Fruit fly (Drosophila melanogaster) whole organism, embryonic: Measurements from ENCODE around the gene SMC1.

Experiments used
- Bgb ChIP-seq: fragments of 200-800 bp; sonication (Bioruptor generic); IDR thresholded peaks from 2 replicates; pipeline ENCODE4 v1.3.6; 2022; ENCODE audit warnings: missing biosample characterization, missing genetic modification characterization; ENCODE audit not compliant: partially characterized antibody
- CG10543 ChIP-seq: fragments of 200-800 bp; sonication (Bioruptor generic); optimal IDR thresholded peaks from 3 replicates; lab custom pipeline; 2017; ENCODE audit warnings: missing biosample characterization, mild to moderate bottlenecking, missing genetic modification characterization, moderate library complexity
- CG11456 ChIP-seq: fragments of 200-800 bp; sonication (Bioruptor generic); IDR thresholded peaks from 3 replicates; pipeline ENCODE4 v1.3.6; 2022; ENCODE audit warnings: missing biosample characterization, missing genetic modification characterization
- CG11723 ChIP-seq: fragments of 200-800 bp; sonication (Bioruptor generic); optimal IDR thresholded peaks from 2 replicates; lab custom pipeline; 2017; ENCODE audit warnings: missing biosample characterization, mild to moderate bottlenecking, missing genetic modification characterization
- CG12155 ChIP-seq: fragments of 200-800 bp; sonication (Bioruptor generic); optimal IDR thresholded peaks from 3 replicates; lab custom pipeline; 2016; ENCODE audit warnings: missing biosample characterization, missing genetic modification characterization
- CG15073 ChIP-seq: fragments of 200-800 bp; sonication (Bioruptor generic); optimal IDR thresholded peaks from 2 replicates; lab custom pipeline; 2016; ENCODE audit warnings: missing biosample characterization, missing genetic modification characterization
- CG1529 ChIP-seq: fragments of 200-800 bp; sonication (Bioruptor generic); optimal IDR thresholded peaks from 3 replicates; lab custom pipeline; 2018; ENCODE audit warnings: missing biosample characterization, missing genetic modification characterization
- CG17361 ChIP-seq: fragments of 200-800 bp; sonication (Bioruptor generic); IDR thresholded peaks from 3 replicates; pipeline ENCODE4 v1.3.6; 2022; ENCODE audit warnings: missing biosample characterization, missing genetic modification characterization
- CG17385 ChIP-seq: fragments of 200-800 bp; sonication (Bioruptor generic); optimal IDR thresholded peaks from 3 replicates; lab custom pipeline; 2018; ENCODE audit warnings: missing biosample characterization, mild to moderate bottlenecking, missing genetic modification characterization
- CG18476 ChIP-seq: fragments of 200-800 bp; sonication (Bioruptor generic); optimal IDR thresholded peaks from 2 replicates; lab custom pipeline; 2016; ENCODE audit warnings: missing biosample characterization, mild to moderate bottlenecking, missing genetic modification characterization
- CG2116 ChIP-seq: fragments of 200-800 bp; sonication (Bioruptor generic); optimal IDR thresholded peaks from 3 replicates; lab custom pipeline; 2018; ENCODE audit warnings: missing biosample characterization, mild to moderate bottlenecking, missing genetic modification characterization
- CG2120 ChIP-seq: fragments of 200-800 bp; sonication (Bioruptor generic); optimal IDR thresholded peaks from 3 replicates; lab custom pipeline; 2016; ENCODE audit warnings: missing biosample characterization, missing genetic modification characterization
- CG2202 ChIP-seq: fragments of 200-800 bp; sonication (Bioruptor generic); optimal IDR thresholded peaks from 2 replicates; lab custom pipeline; 2018; ENCODE audit warnings: missing biosample characterization, mild to moderate bottlenecking, missing genetic modification characterization
- CG32767 ChIP-seq: fragments of 200-800 bp; sonication (Bioruptor generic); IDR thresholded peaks from 2 replicates; pipeline ENCODE4 v1.3.6; 2022; ENCODE audit warnings: missing biosample characterization, missing genetic modification characterization
- CG33213 ChIP-seq: fragments of 200-800 bp; sonication (Bioruptor generic); optimal IDR thresholded peaks from 3 replicates; lab custom pipeline; 2016; ENCODE audit warnings: missing biosample characterization, missing genetic modification characterization
- CG3838 ChIP-seq: fragments of 200-800 bp; sonication (Bioruptor generic); optimal IDR thresholded peaks from 3 replicates; lab custom pipeline; 2016; ENCODE audit warnings: missing biosample characterization, missing genetic modification characterization
- CG3995 ChIP-seq: fragments of 200-800 bp; sonication (Bioruptor generic); optimal IDR thresholded peaks from 3 replicates; lab custom pipeline; 2016; ENCODE audit warnings: missing biosample characterization, missing genetic modification characterization
- CG4360 ChIP-seq: fragments of 200-800 bp; sonication (Bioruptor generic); IDR thresholded peaks from 2 replicates; pipeline ENCODE4 v1.3.6; 2022; ENCODE audit warnings: missing biosample characterization, missing genetic modification characterization
- CG4854 ChIP-seq: fragments of 200-800 bp; sonication (Bioruptor generic); optimal IDR thresholded peaks from 2 replicates; lab custom pipeline; 2016; ENCODE audit warnings: missing biosample characterization, missing genetic modification characterization, inconsistent platforms
- CG6272 ChIP-seq: fragments of 200-800 bp; sonication (Bioruptor generic); IDR thresholded peaks from 2 replicates; pipeline ENCODE4 v1.3.6; 2022; ENCODE audit warnings: missing biosample characterization, missing genetic modification characterization
- CG6683 ChIP-seq: fragments of 200-800 bp; sonication (Bioruptor generic); optimal IDR thresholded peaks from 2 replicates; lab custom pipeline; 2017; ENCODE audit warnings: missing biosample characterization, mild to moderate bottlenecking, missing genetic modification characterization, missing genetic modification reagents
- CG6791 ChIP-seq: fragments of 200-800 bp; sonication (Bioruptor generic); IDR thresholded peaks from 3 replicates; pipeline ENCODE4 v1.3.6; 2022; ENCODE audit warnings: missing biosample characterization, missing genetic modification characterization; ENCODE audit not compliant: partially characterized antibody
- CG7745 ChIP-seq: fragments of 200-800 bp; sonication (Bioruptor generic); optimal IDR thresholded peaks from 2 replicates; lab custom pipeline; 2018; ENCODE audit warnings: missing biosample characterization, mild to moderate bottlenecking, missing genetic modification characterization, moderate library complexity
- CG8281 ChIP-seq: fragments of 200-800 bp; sonication (Bioruptor generic); optimal IDR thresholded peaks from 2 replicates; lab custom pipeline; 2018; ENCODE audit warnings: missing biosample characterization, mild to moderate bottlenecking, missing genetic modification characterization, moderate library complexity
- CG8290 ChIP-seq, 3 experiments: fragments of 200-800 bp; sonication (Bioruptor generic); optimal IDR thresholded peaks; 2 replicates each; lab custom pipeline; 2016 to 2019; ENCODE audit warnings: missing biosample characterization in 3 of 3, missing genetic modification characterization in 3 of 3, mild to moderate bottlenecking in 2 of 3, moderate library complexity in 1 of 3
- CTCF ChIP-seq: fragments of 200-800 bp; sonication (Bioruptor generic); optimal IDR thresholded peaks from 2 replicates; lab custom pipeline; 2017; ENCODE audit warnings: missing biosample characterization, mild to moderate bottlenecking, missing genetic modification characterization, moderate library complexity
- CkIIα-i1 ChIP-seq: fragments of 200-800 bp; sonication (Bioruptor generic); IDR thresholded peaks from 2 replicates; pipeline ENCODE4 v1.3.6; 2022; ENCODE audit warnings: missing biosample characterization, missing genetic modification characterization
- Drgx ChIP-seq: fragments of 200-800 bp; sonication (Bioruptor generic); IDR thresholded peaks from 2 replicates; pipeline ENCODE4 v1.3.6; 2022; ENCODE audit warnings: missing biosample characterization, missing genetic modification characterization
- Ets65A ChIP-seq: fragments of 200-800 bp; sonication (Bioruptor generic); peaks from one replicate; lab custom pipeline; 2016; ENCODE audit warnings: missing biosample characterization, missing genetic modification characterization
- GATAe ChIP-seq: fragments of 200-800 bp; sonication (Bioruptor generic); conservative IDR thresholded peaks from 2 replicates; pipeline ENCODE4 v1.3.6; 2022; ENCODE audit warnings: missing biosample characterization, missing genetic modification characterization
- HHEX ChIP-seq: fragments of 200-800 bp; sonication (Bioruptor generic); optimal IDR thresholded peaks from 3 replicates; lab custom pipeline; 2017; ENCODE audit warnings: missing biosample characterization, mild to moderate bottlenecking, missing genetic modification characterization, missing genetic modification reagents
- HLHmδ ChIP-seq: fragments of 200-800 bp; sonication (Bioruptor generic); optimal IDR thresholded peaks from 2 replicates; lab custom pipeline; 2018; ENCODE audit warnings: missing biosample characterization, mild to moderate bottlenecking, missing genetic modification characterization, moderate library complexity
- Hand ChIP-seq: fragments of 200-800 bp; sonication (Bioruptor generic); optimal IDR thresholded peaks from 2 replicates; lab custom pipeline; 2017; ENCODE audit warnings: mild to moderate bottlenecking, missing biosample characterization, missing genetic modification reagents, missing genetic modification characterization
- Mrtf ChIP-seq: fragments of 200-800 bp; sonication (Bioruptor generic); IDR thresholded peaks from 3 replicates; pipeline ENCODE4 v1.3.6; 2022; ENCODE audit warnings: missing biosample characterization, missing genetic modification characterization
- Scr ChIP-seq: fragments of 200-800 bp; sonication (Bioruptor generic); IDR thresholded peaks from 2 replicates; pipeline ENCODE4 v1.3.6; 2022; ENCODE audit warnings: missing biosample characterization, missing genetic modification characterization; ENCODE audit not compliant: partially characterized antibody
- ap ChIP-seq: fragments of 200-800 bp; sonication (Bioruptor generic); IDR thresholded peaks from 2 replicates; pipeline ENCODE4 v1.3.6; 2022; ENCODE audit warnings: missing biosample characterization, missing genetic modification characterization
- cato ChIP-seq: fragments of 200-800 bp; sonication (Bioruptor generic); optimal IDR thresholded peaks from 2 replicates; lab custom pipeline; 2016; ENCODE audit warnings: missing biosample characterization, missing genetic modification characterization, borderline replicate concordance
- cwo ChIP-seq: fragments of 200-800 bp; sonication (Bioruptor generic); optimal IDR thresholded peaks from 3 replicates; lab custom pipeline; 2017; ENCODE audit warnings: missing biosample characterization, missing genetic modification characterization, mild to moderate bottlenecking, moderate library complexity, missing genetic modification reagents
- disco-r ChIP-seq: fragments of 200-800 bp; sonication (Bioruptor generic); optimal IDR thresholded peaks from 2 replicates; lab custom pipeline; 2016; ENCODE audit warnings: missing biosample characterization, missing genetic modification characterization
- emc ChIP-seq: fragments of 200-800 bp; sonication (Bioruptor generic); optimal IDR thresholded peaks from 2 replicates; lab custom pipeline; 2016; ENCODE audit warnings: missing biosample characterization, missing genetic modification characterization
- en ChIP-seq: fragments of 200-800 bp; sonication (Bioruptor generic); optimal IDR thresholded peaks from 2 replicates; lab custom pipeline; 2016; ENCODE audit warnings: missing biosample characterization, missing genetic modification characterization
- esg ChIP-seq: fragments of 200-800 bp; sonication (Bioruptor generic); conservative IDR thresholded peaks from 2 replicates; pipeline ENCODE4 v1.3.6; 2022; ENCODE audit warnings: missing biosample characterization, missing genetic modification characterization
- fu2 ChIP-seq: fragments of 200-800 bp; sonication (Bioruptor generic); optimal IDR thresholded peaks from 2 replicates; lab custom pipeline; 2016; ENCODE audit warnings: missing biosample characterization, missing genetic modification characterization
- grn ChIP-seq: fragments of 200-800 bp; sonication (Bioruptor generic); optimal IDR thresholded peaks from 3 replicates; lab custom pipeline; 2017; ENCODE audit warnings: missing biosample characterization, missing genetic modification characterization
- oc ChIP-seq: fragments of 200-800 bp; sonication (Bioruptor generic); optimal IDR thresholded peaks from 2 replicates; lab custom pipeline; 2018; ENCODE audit warnings: missing biosample characterization, mild to moderate bottlenecking, missing genetic modification characterization, moderate library complexity
- sim ChIP-seq: fragments of 200-800 bp; sonication (Bioruptor generic); IDR thresholded peaks from 2 replicates; pipeline ENCODE4 v1.3.6; 2022; ENCODE audit warnings: missing biosample characterization, missing genetic modification characterization
- tup ChIP-seq: fragments of 200-800 bp; sonication (Bioruptor generic); optimal IDR thresholded peaks from 2 replicates; lab custom pipeline; 2016; ENCODE audit warnings: missing biosample characterization, mild to moderate bottlenecking, missing genetic modification characterization, moderate library complexity
- twi ChIP-seq: fragments of 200-800 bp; optimal IDR thresholded peaks from 2 replicates; lab custom pipeline; 2019; ENCODE audit warnings: missing biosample characterization, mild to moderate bottlenecking, missing genetic modification characterization, moderate library complexity
- vnd ChIP-seq: fragments of 200-800 bp; sonication (Bioruptor generic); IDR thresholded peaks from 3 replicates; pipeline ENCODE4 v1.3.6; 2022; ENCODE audit warnings: missing biosample characterization, missing genetic modification characterization; ENCODE audit not compliant: partially characterized antibody
- z ChIP-seq: fragments of 200-800 bp; sonication (Bioruptor generic); IDR thresholded peaks from 3 replicates; pipeline ENCODE4 v1.3.6; 2022; ENCODE audit warnings: missing biosample characterization, missing genetic modification characterization

SMC1 gene

DNA sequence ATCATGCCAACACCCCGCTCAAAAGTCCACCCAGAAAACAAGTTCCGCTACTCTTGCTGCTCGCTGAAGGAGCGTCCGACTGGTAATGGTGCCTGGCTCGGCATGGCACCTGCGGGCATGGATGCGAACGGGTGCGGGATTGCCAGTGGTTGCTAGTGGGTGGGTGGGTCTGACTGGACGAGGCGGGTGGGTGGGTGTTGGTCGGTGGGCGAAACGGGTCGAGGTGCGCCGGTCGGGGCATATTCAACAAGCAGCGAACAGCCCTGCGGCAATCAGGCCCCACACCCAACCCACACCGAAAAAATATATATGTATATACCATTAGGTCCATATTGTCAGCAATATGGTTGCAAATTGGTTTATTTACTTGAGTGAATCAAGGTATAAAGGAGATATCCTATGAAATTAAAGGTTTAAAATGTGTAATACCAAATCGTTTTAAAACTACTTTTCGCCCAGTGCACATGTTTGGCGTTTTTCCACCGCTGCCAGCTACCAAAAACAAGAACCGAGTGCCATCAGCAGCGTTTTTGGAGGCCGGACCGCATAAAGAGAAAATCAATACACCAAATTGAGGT is 47.4 kb upstream of the SMC1 start (continued):
- TF ChIP-seq CG17361, result peak; percentile 61
- no peak for TF ChIP-seq CG10543 (GFP tag; lab: Kevin White, UChicago)
- TF ChIP-seq CG2202 (tag; lab: Kevin White, UChicago), result no peak
- peak; percentile 22 for TF ChIP-seq CG6683 (GFP tag; lab: Kevin White, UChicago)
- no peak for TF ChIP-seq CG3838
- peak; percentile 44 for TF ChIP-seq Hand (GFP tag; lab: Kevin White, UChicago)
- no peak for TF ChIP-seq disco-r
- TF ChIP-seq Ets65A (GFP tag; lab: Kevin White, UChicago), result peak; percentile 52
- no peak for TF ChIP-seq CkIIα-i1
- no peak for TF ChIP-seq en (GFP tag; lab: Kevin White, UChicago)
- TF ChIP-seq CG4854, result no peak
- peak; percentile 3 for TF ChIP-seq CG11723 (GFP tag; lab: Kevin White, UChicago)
- peak; percentile 52; the same call in 1 of the 3 replicates for TF ChIP-seq Mrtf (GFP tag; lab: Robert Waterston, UW)
- TF ChIP-seq oc (tag; lab: Kevin White, UChicago), result peak; percentile 38
- TF ChIP-seq GATAe, result 0 out of 2 replicates have a peak, but pooled peaks have one; percentile 15
- peak; percentile 44; the same call in 1 of the 2 replicates for TF ChIP-seq CG6272 (GFP tag; lab: Robert Waterston, UW)
- no peak for TF ChIP-seq HLHmδ (GFP tag; lab: Kevin White, UChicago)
- no peak for TF ChIP-seq emc
- no peak for TF ChIP-seq Scr (GFP tag; lab: Robert Waterston, UW)
- TF ChIP-seq CG6791, result no peak
- peak; percentile 37; the same call in 1 of the 2 replicates for TF ChIP-seq sim (GFP tag; lab: Robert Waterston, UW)
- TF ChIP-seq HHEX (GFP tag; lab: Kevin White, UChicago), result peak; percentile 55
- TF ChIP-seq Bgb (GFP tag; lab: Robert Waterston, UW), result no peak
- peak; percentile 35; the same call in 1 of the 2 replicates for TF ChIP-seq ap (GFP tag; lab: Robert Waterston, UW)
- no peak for TF ChIP-seq CG4360 (GFP tag; lab: Robert Waterston, UW)
- TF ChIP-seq CG1529 (GFP tag; lab: Kevin White, UChicago), result no peak
- no peak for TF ChIP-seq twi
- peak; percentile 52 for TF ChIP-seq esg
- peak; percentile 27 for TF ChIP-seq CG12155 (GFP tag; lab: Kevin White, UChicago)
- TF ChIP-seq CG15073, result no peak
- TF ChIP-seq CTCF (GFP tag; lab: Kevin White, UChicago), result no peak
- no peak for TF ChIP-seq CG3995 (GFP tag; lab: Kevin White, UChicago)
- TF ChIP-seq CG2120 (GFP tag; lab: Kevin White, UChicago), result peak; percentile 80
- no peak for TF ChIP-seq vnd (GFP tag; lab: Robert Waterston, UW)
- no peak for TF ChIP-seq z (GFP tag; lab: Robert Waterston, UW)
- TF ChIP-seq CG32767, result peak; percentile 76
- peak; percentile 57 for TF ChIP-seq cwo
- TF ChIP-seq CG18476, result no peak
- peak; percentile 68 for TF ChIP-seq CG17385 (GFP tag; lab: Kevin White, UChicago)
- peak; percentile 58; the same call in 1 of the 3 replicates for TF ChIP-seq CG11456 (GFP tag; lab: Robert Waterston, UW)
- no peak for TF ChIP-seq CG7745 (tag; lab: Kevin White, UChicago)
- TF ChIP-seq CG2116 (GFP tag; lab: Kevin White, UChicago), result no peak
- no peak for TF ChIP-seq CG33213 (GFP tag; lab: Kevin White, UChicago)
- peak; percentile 5 for TF ChIP-seq cato (GFP tag; lab: Kevin White, UChicago)
- no peak for TF ChIP-seq tup (GFP tag; lab: Kevin White, UChicago)
- no peak for TF ChIP-seq CG8281
- TF ChIP-seq Drgx (GFP tag; lab: Robert Waterston, UW), result peak; percentile 74
- no peak for TF ChIP-seq CG8290 (GFP tag; optimal IDR thresholded peaks at IDR 0.05; lab: Kevin White, UChicago)
- peak in 1 of 2 experiments; percentile 65 for TF ChIP-seq CG8290 (tag; optimal IDR thresholded peaks at IDR 0.05; lab: Kevin White, UChicago)
- TF ChIP-seq fu2, result no peak
- TF ChIP-seq grn (GFP tag; lab: Kevin White, UChicago), result no peak
